Fruit fly (Drosophila melanogaster) whole organism: Measurements from ENCODE around the gene Torsin.

Source experiments
- CG8478 ChIP-seq: fragments of >200 bp; optimal IDR thresholded peaks from 2 replicates; lab custom pipeline; 2018; ENCODE audit warnings: inconsistent platforms
- Dll ChIP-seq: fragments of >200 bp; optimal IDR thresholded peaks from 2 replicates; lab custom pipeline; 2017
- EcR ChIP-seq, 2 experiments: fragments of >200 bp; optimal IDR thresholded peaks; 2 replicates each; lab custom pipeline; 2017; ENCODE audit warnings: missing biosample characterization in 2 of 2, missing genetic modification characterization in 2 of 2, missing genetic modification reagents in 2 of 2
- pan ChIP-seq: fragments of >200 bp; optimal IDR thresholded peaks from 2 replicates; lab custom pipeline; 2017
- psq ChIP-seq: fragments of >200 bp; optimal IDR thresholded peaks from 2 replicates; lab custom pipeline; 2017
- usp ChIP-seq: fragments of >200 bp; optimal IDR thresholded peaks from 2 replicates; lab custom pipeline; 2017; ENCODE audit warnings: missing biosample characterization, missing genetic modification characterization, mixed read lengths

The Torsin gene

DNA sequence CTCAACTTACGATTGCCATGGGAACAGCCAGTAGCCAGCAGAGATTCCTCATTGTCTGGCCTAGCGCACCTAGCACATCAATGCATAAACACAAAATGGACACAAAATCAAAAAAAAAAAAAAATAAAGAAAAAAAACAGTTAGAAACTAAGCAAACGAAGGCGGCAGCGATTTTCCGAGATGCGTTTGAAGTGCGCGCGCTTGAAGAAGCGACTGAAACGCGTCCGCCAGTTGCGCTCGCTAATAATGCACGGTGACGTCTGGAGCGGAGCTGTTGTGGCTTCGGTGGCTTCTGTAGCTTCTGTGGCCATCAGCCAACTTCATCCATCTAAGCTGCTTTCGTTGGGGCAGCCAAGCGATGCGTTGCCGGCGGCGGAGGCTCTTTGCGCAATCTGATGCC lies 4.6 kb upstream of the Torsin start, which contains the start of gene CG15473:
Gene CG15473, minus strand, starts transcription at position 101 of the 400 bp plus-strand sequence.
- TF ChIP-seq EcR (GFP tag; optimal IDR thresholded peaks at IDR 0.05; lab: Kevin White, UChicago) (no peak), usp (GFP tag; lab: Kevin White, UChicago) (no peak), CG8478 (lab: Kevin White, UChicago) (no peak), Dll (lab: Kevin White, UChicago) (no peak), psq (lab: Kevin White, UChicago) (no peak), pan (no peak)

DNA sequence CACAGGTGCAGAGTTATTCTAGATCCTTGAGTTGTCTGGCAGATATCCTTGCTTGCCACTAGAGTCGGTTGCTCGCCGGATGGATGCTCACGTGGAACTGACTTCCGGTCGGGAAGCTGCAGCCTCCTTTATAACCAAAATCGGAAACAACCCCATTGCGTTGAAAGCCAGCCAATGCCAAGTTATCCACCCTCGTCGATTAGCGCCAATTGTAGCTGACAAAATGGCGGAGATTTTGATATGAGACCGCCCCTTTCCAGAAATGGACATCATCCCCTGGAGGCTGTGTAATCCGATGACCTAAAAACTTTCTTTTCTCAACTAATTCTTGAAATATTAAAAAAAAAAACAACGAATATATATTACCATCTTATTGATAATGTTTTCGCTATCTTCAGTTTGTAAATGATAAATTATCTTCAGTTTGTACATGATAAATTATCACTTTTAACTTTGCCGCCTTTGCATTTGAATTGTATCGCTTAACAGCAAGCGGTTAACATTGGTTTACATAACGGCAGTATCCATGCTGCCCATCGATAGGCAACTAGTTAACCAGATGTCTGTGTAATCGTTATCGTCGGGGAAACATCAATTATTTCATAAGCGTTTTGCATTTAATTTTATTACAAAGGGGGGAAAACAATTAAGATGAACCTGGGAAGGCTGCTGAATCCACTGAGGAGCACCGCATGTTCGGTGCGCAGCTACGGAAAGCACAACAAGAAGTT lies 2.4 kb downstream of the Torsin start, which contains the start of the genes HLH4C and mRpL30:
Gene HLH4C, minus strand, starts transcription at position 99 of the 731 bp plus-strand sequence.
Gene mRpL30, plus strand, starts transcription at position 556 of the 731 bp plus-strand sequence.
- no peak for TF ChIP-seq psq (lab: Kevin White, UChicago)
- no peak for TF ChIP-seq EcR (GFP tag; optimal IDR thresholded peaks at IDR 0.05; lab: Kevin White, UChicago)
- no peak for TF ChIP-seq usp (GFP tag; lab: Kevin White, UChicago)
- TF ChIP-seq pan, result no peak
- no peak for TF ChIP-seq CG8478 (lab: Kevin White, UChicago)
- no peak for TF ChIP-seq Dll (lab: Kevin White, UChicago)

DNA sequence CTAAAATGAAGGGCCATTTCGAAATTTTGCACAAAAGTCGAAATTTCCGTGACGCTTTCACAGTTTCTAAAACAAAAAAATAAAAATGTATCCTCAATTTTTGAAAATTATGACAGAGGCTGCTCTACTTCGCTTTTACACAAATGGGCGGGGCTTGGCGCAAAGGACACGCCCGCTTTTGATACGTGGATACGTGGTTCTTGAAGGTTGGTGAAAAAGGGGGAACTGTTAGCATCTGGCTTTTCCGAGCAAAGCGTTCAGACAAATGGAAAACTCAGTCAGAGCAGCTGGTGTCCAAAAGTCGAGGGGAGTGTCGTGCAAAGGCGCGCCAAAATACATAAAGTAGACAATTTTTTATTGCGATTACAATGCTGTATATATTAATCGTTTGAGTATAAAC lies 5.1 kb downstream of the Torsin start, which contains the start of gene CG3062:
Gene CG3062, minus strand, starts transcription at position 101 of the 400 bp plus-strand sequence.
- TF ChIP-seq CG8478 (lab: Kevin White, UChicago) (no peak), EcR (GFP tag; optimal IDR thresholded peaks at IDR 0.05; lab: Kevin White, UChicago) (no peak), Dll (lab: Kevin White, UChicago) (no peak), psq (lab: Kevin White, UChicago) (no peak), usp (GFP tag; lab: Kevin White, UChicago) (no peak), pan (no peak)

DNA sequence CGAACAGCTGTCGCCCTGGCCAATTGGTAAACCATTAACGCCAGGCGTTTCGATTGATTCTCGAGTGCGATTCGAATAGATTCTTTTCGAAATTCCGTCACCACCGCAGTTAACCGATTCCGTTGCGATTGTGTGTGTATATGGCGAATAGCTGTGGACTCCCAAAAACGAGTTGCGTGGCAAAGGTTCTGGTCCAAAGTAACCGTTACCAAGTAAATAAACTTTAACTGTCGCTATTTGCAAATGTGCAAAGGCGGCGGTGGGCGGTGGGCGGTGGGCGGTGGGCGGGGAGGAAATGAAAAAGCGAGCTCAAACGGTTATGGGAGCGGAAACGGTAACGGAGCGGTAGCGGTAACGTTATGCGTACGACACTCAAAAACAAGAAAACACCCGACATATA lies 5.9 kb downstream of the Torsin start, which contains the start of gene CG3081:
Gene CG3081, minus strand, starts transcription at position 101 of the 400 bp plus-strand sequence.
- no peak for TF ChIP-seq psq (lab: Kevin White, UChicago)
- TF ChIP-seq CG8478 (lab: Kevin White, UChicago), result no peak
- no peak for TF ChIP-seq EcR (GFP tag; optimal IDR thresholded peaks at IDR 0.05; lab: Kevin White, UChicago)
- TF ChIP-seq pan, result no peak
- TF ChIP-seq usp (GFP tag; lab: Kevin White, UChicago), result no peak
- TF ChIP-seq Dll (lab: Kevin White, UChicago), result no peak

- TF ChIP-seq usp (GFP tag; lab: Kevin White, UChicago) (no peak), CG8478 (lab: Kevin White, UChicago) (no peak), EcR (GFP tag; optimal IDR thresholded peaks at IDR 0.05; lab: Kevin White, UChicago) (no peak)
These were observed 13.9 kb downstream of the Torsin start, which contains the start of the genes Alms1a and pon for dm6 chrX:4635856-4636486. TSS of gene Alms1a (minus strand) at chrX:4636004. TSS of gene pon (plus strand) at chrX:4636318.

- TF ChIP-seq pan (no peak), Dll (lab: Kevin White, UChicago) (no peak), CG8478 (lab: Kevin White, UChicago) (no peak), psq (lab: Kevin White, UChicago) (no peak), EcR (GFP tag; optimal IDR thresholded peaks at IDR 0.05; lab: Kevin White, UChicago) (no peak), usp (GFP tag; lab: Kevin White, UChicago) (no peak)
These were observed 19.0 kb downstream of the Torsin start, which contains the start of gene Alms1b for dm6 chrX:4630836-4631235. TSS of gene Alms1b (minus strand) at chrX:4630936.

DNA sequence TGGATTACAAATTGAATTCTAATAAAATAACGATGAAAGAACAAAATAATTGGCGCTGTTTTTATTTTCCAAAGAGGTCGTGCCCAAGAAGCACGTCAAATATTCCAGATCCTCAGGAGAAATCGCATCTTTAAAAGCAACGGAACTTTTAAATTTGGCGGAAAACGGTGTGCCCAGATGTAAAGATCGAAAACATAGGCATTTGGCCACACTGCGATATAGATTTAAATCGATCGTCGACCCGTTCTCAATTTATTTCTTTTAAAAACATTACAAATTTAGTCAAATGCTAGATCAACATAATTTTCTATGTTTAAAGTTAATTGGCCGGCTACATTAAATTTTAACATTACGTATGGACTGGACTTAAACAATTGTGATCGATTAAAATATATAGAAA lies 22.7 kb downstream of the Torsin start:
- TF ChIP-seq usp (GFP tag; lab: Kevin White, UChicago), result no peak
- TF ChIP-seq pan, result no peak
- no peak for TF ChIP-seq EcR (GFP tag; optimal IDR thresholded peaks at IDR 0.05; lab: Kevin White, UChicago)
- no peak for TF ChIP-seq psq (lab: Kevin White, UChicago)
- no peak for TF ChIP-seq Dll (lab: Kevin White, UChicago)
- no peak for TF ChIP-seq CG8478 (lab: Kevin White, UChicago)

dm6 chrX:4618869-4619268 lies 31.0 kb downstream of the Torsin start:
- no peak for TF ChIP-seq EcR (GFP tag; optimal IDR thresholded peaks at IDR 0.05; lab: Kevin White, UChicago)
- TF ChIP-seq usp (GFP tag; lab: Kevin White, UChicago), result no peak
- TF ChIP-seq psq (lab: Kevin White, UChicago), result no peak
- no peak for TF ChIP-seq CG8478 (lab: Kevin White, UChicago)
- TF ChIP-seq Dll (lab: Kevin White, UChicago), result no peak
- no peak for TF ChIP-seq pan

DNA sequence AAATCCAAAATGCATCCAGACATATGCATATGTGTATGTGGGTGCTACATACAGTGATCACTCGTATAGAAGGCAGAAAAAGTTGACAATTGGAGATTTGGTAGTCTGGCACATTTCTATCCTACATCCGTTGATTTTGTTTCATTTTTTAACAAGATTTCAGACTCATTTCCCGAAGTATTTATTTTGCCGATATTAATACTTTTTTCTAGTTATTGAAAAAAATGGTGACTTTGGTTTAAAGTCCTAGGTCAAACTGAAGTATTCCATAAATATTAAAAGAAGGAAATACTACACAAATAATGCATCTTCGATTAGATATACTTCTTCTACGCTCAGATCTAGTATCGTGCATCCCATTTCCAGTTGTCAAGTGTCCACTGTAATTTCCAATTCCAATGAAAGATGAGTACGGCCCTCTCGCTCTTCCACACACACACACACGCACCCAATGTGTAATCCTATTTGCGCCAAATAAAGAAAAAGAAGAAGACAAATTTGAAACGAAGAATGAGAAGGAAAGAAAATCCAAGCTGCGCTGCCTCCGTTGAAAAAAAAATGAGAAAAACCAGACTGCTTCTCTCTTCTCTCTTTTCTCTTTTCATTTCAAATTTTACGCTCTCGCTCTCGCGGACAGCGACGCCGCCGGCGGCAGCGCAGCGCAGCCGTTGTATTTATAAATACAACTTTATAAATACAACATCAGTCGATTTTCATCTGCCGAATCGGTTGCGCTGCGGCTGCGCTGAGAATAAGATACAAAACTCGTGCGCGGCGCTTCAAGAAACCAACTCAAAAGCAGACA lies 32.8 kb downstream of the Torsin start, which contains the start of gene peb:
Gene peb, plus strand, starts transcription at position 700 of the 805 bp plus-strand sequence.
- TF ChIP-seq Dll (lab: Kevin White, UChicago) (peak; percentile 87), psq (lab: Kevin White, UChicago) (no peak)

dm6 chrX:4615684-4616292 lies 34.0 kb downstream of the Torsin start:
- no peak for TF ChIP-seq Dll (lab: Kevin White, UChicago)
- no peak for TF ChIP-seq usp (GFP tag; lab: Kevin White, UChicago)
- TF ChIP-seq CG8478 (lab: Kevin White, UChicago), result no peak
- TF ChIP-seq EcR (GFP tag; optimal IDR thresholded peaks at IDR 0.05; lab: Kevin White, UChicago), result no peak
- no peak for TF ChIP-seq pan
- TF ChIP-seq psq (lab: Kevin White, UChicago), result no peak
